Worm (Caenorhabditis elegans): ENCODE measurements around the gene Y46G5A.15.
"Not testable (repeated sequence)": the region's sequence is repeated elsewhere in the genome, so short reads cannot be mapped to it uniquely, and the experiment has no call there.

ce11 chrII:12778374-12778773, 6.8 kb downstream of the Y46G5A.15 start:
- TF ChIP-seq unc-130 (tag; optimal IDR thresholded peaks at IDR 0.05); nhr-237 (tag; optimal IDR thresholded peaks at IDR 0.05); ama-1 (optimal IDR thresholded peaks at IDR 0.05); pag-3 (tag; optimal IDR thresholded peaks at IDR 0.05; ENCODE audit: borderline replicate concordance, insufficient read depth); unc-62 (GFP tag; optimal IDR thresholded peaks at IDR 0.05); fkh-10 (GFP tag; optimal IDR thresholded peaks at IDR 0.05); zag-1 (tag; optimal IDR thresholded peaks at IDR 0.05): not testable (repeated sequence)
- TF ChIP-seq nhr-90 (tag; optimal IDR thresholded peaks at IDR 0.05; ENCODE audit: poor library complexity) (peak; percentile 70), egl-13 (tag; optimal IDR thresholded peaks at IDR 0.05) (peak; percentile 25)
